Fruit fly (Drosophila melanogaster) whole organism, embryonic: Measurements from ENCODE around the gene CG31249.

Source experiments
- Abd-B ChIP-seq: fragments of 200-800 bp; sonication (Bioruptor generic); optimal IDR thresholded peaks from 2 replicates; lab custom pipeline; 2018; ENCODE audit warnings: missing biosample characterization, mild to moderate bottlenecking, missing genetic modification characterization, moderate library complexity
- Adf1 ChIP-seq: fragments of 200-800 bp; sonication (Bioruptor generic); IDR thresholded peaks from 2 replicates; pipeline ENCODE4 v1.3.6; 2022; ENCODE audit warnings: missing biosample characterization, missing genetic modification characterization
- Bdp1 ChIP-seq: fragments of 200-800 bp; sonication (Bioruptor generic); optimal IDR thresholded peaks from 3 replicates; lab custom pipeline; 2016; ENCODE audit warnings: missing biosample characterization, missing genetic modification characterization
- Bgb ChIP-seq: fragments of 200-800 bp; sonication (Bioruptor generic); IDR thresholded peaks from 2 replicates; pipeline ENCODE4 v1.3.6; 2022; ENCODE audit warnings: missing biosample characterization, missing genetic modification characterization; ENCODE audit not compliant: partially characterized antibody
- Bteb2 ChIP-seq: fragments of 200-800 bp; sonication (Bioruptor generic); optimal IDR thresholded peaks from 2 replicates; lab custom pipeline; 2016; ENCODE audit warnings: missing biosample characterization, missing genetic modification characterization
- CG11247 ChIP-seq: fragments of 200-800 bp; sonication (Bioruptor generic); IDR thresholded peaks from 2 replicates; pipeline ENCODE4 v1.3.6; 2022; ENCODE audit warnings: missing biosample characterization, missing genetic modification characterization
- CG11723 ChIP-seq: fragments of 200-800 bp; sonication (Bioruptor generic); optimal IDR thresholded peaks from 2 replicates; lab custom pipeline; 2017; ENCODE audit warnings: missing biosample characterization, mild to moderate bottlenecking, missing genetic modification characterization
- CG12391 ChIP-seq: fragments of 200-800 bp; sonication (Bioruptor generic); optimal IDR thresholded peaks from 3 replicates; lab custom pipeline; 2018; ENCODE audit warnings: missing biosample characterization, mild to moderate bottlenecking, missing genetic modification characterization, moderate library complexity
- CG14965 ChIP-seq: fragments of 200-800 bp; sonication (Bioruptor generic); optimal IDR thresholded peaks from 2 replicates; lab custom pipeline; 2016; ENCODE audit warnings: missing biosample characterization, missing genetic modification characterization, borderline replicate concordance
- CG15011 ChIP-seq: fragments of 200-800 bp; sonication (Bioruptor generic); optimal IDR thresholded peaks from 3 replicates; lab custom pipeline; 2018; ENCODE audit warnings: missing biosample characterization, mild to moderate bottlenecking, missing genetic modification characterization
- CG15601 ChIP-seq: fragments of 200-800 bp; sonication (Bioruptor generic); optimal IDR thresholded peaks from 3 replicates; lab custom pipeline; 2019; ENCODE audit warnings: missing biosample characterization, mild to moderate bottlenecking, missing genetic modification characterization, moderate library complexity
- CG18599 ChIP-seq: fragments of 200-800 bp; sonication (Bioruptor generic); optimal IDR thresholded peaks from 3 replicates; lab custom pipeline; 2017; ENCODE audit warnings: missing biosample characterization, missing genetic modification characterization, mild to moderate bottlenecking, moderate library complexity, missing genetic modification reagents
- CG2199 ChIP-seq: fragments of 200-800 bp; sonication (Bioruptor generic); IDR thresholded peaks from 3 replicates; pipeline ENCODE4 v1.3.6; 2022; ENCODE audit warnings: missing biosample characterization, missing genetic modification characterization
- CG2875 ChIP-seq: fragments of 200-800 bp; sonication (Bioruptor generic); optimal IDR thresholded peaks from 2 replicates; lab custom pipeline; 2017; ENCODE audit warnings: missing biosample characterization, mild to moderate bottlenecking, missing genetic modification characterization, missing genetic modification reagents
- CG3065 ChIP-seq: fragments of 200-800 bp; sonication (Bioruptor generic); optimal IDR thresholded peaks from 2 replicates; lab custom pipeline; 2016; ENCODE audit warnings: missing biosample characterization, missing genetic modification characterization
- CG32772 ChIP-seq: fragments of 200-800 bp; sonication (Bioruptor generic); IDR thresholded peaks from 2 replicates; pipeline ENCODE4 v1.3.6; 2022; ENCODE audit warnings: missing biosample characterization, missing genetic modification characterization
- CG33557 ChIP-seq: fragments of 200-800 bp; sonication (Bioruptor generic); optimal IDR thresholded peaks from 2 replicates; lab custom pipeline; 2019; ENCODE audit warnings: missing biosample characterization, mild to moderate bottlenecking, missing genetic modification characterization, moderate library complexity
- CG4820 ChIP-seq: fragments of 200-800 bp; sonication (Bioruptor generic); optimal IDR thresholded peaks from 3 replicates; lab custom pipeline; 2016; ENCODE audit warnings: missing biosample characterization, missing genetic modification characterization
- CG5180 ChIP-seq: fragments of 200-800 bp; sonication (Bioruptor generic); optimal IDR thresholded peaks from 3 replicates; lab custom pipeline; 2017; ENCODE audit warnings: missing biosample characterization, missing genetic modification characterization, mild to moderate bottlenecking, moderate library complexity, missing genetic modification reagents
- CG7786 ChIP-seq: fragments of 200-800 bp; sonication (Bioruptor generic); optimal IDR thresholded peaks from 2 replicates; lab custom pipeline; 2016; ENCODE audit warnings: missing biosample characterization, missing genetic modification characterization
- CG8478 ChIP-seq: fragments of >200 bp; optimal IDR thresholded peaks from 2 replicates; lab custom pipeline; 2018
- Fer3 ChIP-seq: fragments of 200-800 bp; sonication (Bioruptor generic); optimal IDR thresholded peaks from 2 replicates; lab custom pipeline; 2018; ENCODE audit warnings: missing biosample characterization, mild to moderate bottlenecking, missing genetic modification characterization, moderate library complexity
- HLH54F ChIP-seq: fragments of 200-800 bp; sonication (Bioruptor generic); optimal IDR thresholded peaks from 3 replicates; lab custom pipeline; 2016; ENCODE audit warnings: missing biosample characterization, missing genetic modification characterization
- Hr51 ChIP-seq, 2 experiments: fragments of 200-800 bp; sonication (Bioruptor generic); optimal IDR thresholded peaks; 2 replicates in 1 of 2; 3 replicates in 1 of 2; lab custom pipeline; 2016 to 2018; ENCODE audit warnings: missing biosample characterization in 2 of 2, missing genetic modification characterization in 2 of 2, mild to moderate bottlenecking in 1 of 2, moderate library complexity in 1 of 2
- Meics ChIP-seq: fragments of 200-800 bp; sonication (Bioruptor generic); optimal IDR thresholded peaks from 2 replicates; lab custom pipeline; 2017; ENCODE audit warnings: missing biosample characterization, mild to moderate bottlenecking, missing genetic modification characterization
- Opbp ChIP-seq: fragments of 200-800 bp; sonication (Bioruptor generic); IDR thresholded peaks from 3 replicates; pipeline ENCODE4 v1.3.6; 2022; ENCODE audit warnings: missing biosample characterization, missing genetic modification characterization; ENCODE audit not compliant: partially characterized antibody
- Ssrp ChIP-seq: fragments of 200-800 bp; sonication (Bioruptor generic); optimal IDR thresholded peaks from 2 replicates; lab custom pipeline; 2018; ENCODE audit warnings: missing biosample characterization, mild to moderate bottlenecking, missing genetic modification characterization, moderate library complexity
- Stat92E ChIP-seq, 3 experiments: fragments of >200 bp in 2 of 3; fragments of 200-800 bp in 1 of 3; sonication (Bioruptor generic) in 1 of 3; optimal IDR thresholded peaks; 2 replicates each; lab custom pipeline; 2017 to 2019; ENCODE audit warnings: missing biosample characterization in 3 of 3, missing genetic modification characterization in 3 of 3, mild to moderate bottlenecking in 1 of 3, moderate library complexity in 1 of 3
- ab ChIP-seq: fragments of 200-800 bp; sonication (Bioruptor generic); optimal IDR thresholded peaks from 2 replicates; lab custom pipeline; 2016; ENCODE audit warnings: missing biosample characterization, missing genetic modification characterization
- amos ChIP-seq: fragments of 200-800 bp; sonication (Bioruptor generic); IDR thresholded peaks from 2 replicates; pipeline ENCODE4 v1.3.6; 2022; ENCODE audit warnings: missing biosample characterization, missing genetic modification characterization; ENCODE audit not compliant: partially characterized antibody
- ato ChIP-seq: fragments of 200-800 bp; sonication (Bioruptor generic); IDR thresholded peaks from 2 replicates; pipeline ENCODE4 v1.3.6; 2022; ENCODE audit warnings: missing biosample characterization, missing genetic modification characterization; ENCODE audit not compliant: partially characterized antibody
- cg ChIP-seq: fragments of 200-800 bp; sonication (Bioruptor generic); optimal IDR thresholded peaks from 3 replicates; lab custom pipeline; 2019; ENCODE audit warnings: missing biosample characterization, mild to moderate bottlenecking, missing genetic modification characterization, moderate library complexity
- disco-r ChIP-seq: fragments of 200-800 bp; sonication (Bioruptor generic); optimal IDR thresholded peaks from 2 replicates; lab custom pipeline; 2016; ENCODE audit warnings: missing biosample characterization, missing genetic modification characterization
- grau ChIP-seq: fragments of 200-800 bp; optimal IDR thresholded peaks from 3 replicates; lab custom pipeline; 2019; ENCODE audit warnings: missing biosample characterization, mild to moderate bottlenecking, missing genetic modification characterization, moderate library complexity
- hkb ChIP-seq, 2 experiments: fragments of 200-800 bp in 1 of 2; fragments of >200 bp in 1 of 2; sonication (Bioruptor generic) in 1 of 2; IDR thresholded peaks in 1 of 2; optimal IDR thresholded peaks in 1 of 2; 2 replicates each; pipeline versions ENCODE4 v1.3.6 to Lab custom; 2017 to 2022; ENCODE audit warnings: missing biosample characterization in 1 of 2, missing genetic modification characterization in 1 of 2
- inv ChIP-seq: fragments of 200-800 bp; sonication (Bioruptor generic); IDR thresholded peaks from 2 replicates; pipeline ENCODE4 v1.3.6; 2022; ENCODE audit warnings: missing biosample characterization, missing genetic modification characterization; ENCODE audit not compliant: partially characterized antibody
- jumu ChIP-seq: fragments of 200-800 bp; sonication (Bioruptor generic); optimal IDR thresholded peaks from 3 replicates; lab custom pipeline; 2016; ENCODE audit warnings: missing biosample characterization, missing genetic modification characterization
- odd ChIP-seq: fragments of 200-800 bp; sonication (Bioruptor generic); optimal IDR thresholded peaks from 2 replicates; lab custom pipeline; 2017; ENCODE audit warnings: missing biosample characterization, mild to moderate bottlenecking, missing genetic modification characterization
- org-1 ChIP-seq: fragments of 200-800 bp; sonication (Bioruptor generic); optimal IDR thresholded peaks from 2 replicates; lab custom pipeline; 2017; ENCODE audit warnings: missing biosample characterization, missing genetic modification characterization
- p53 ChIP-seq: fragments of 200-800 bp; sonication (Bioruptor generic); optimal IDR thresholded peaks from 2 replicates; lab custom pipeline; 2016; ENCODE audit warnings: missing biosample characterization, missing genetic modification characterization
- peb ChIP-seq: fragments of 200-800 bp; sonication (Bioruptor generic); IDR thresholded peaks from 2 replicates; pipeline ENCODE4 v1.3.6; 2022; ENCODE audit warnings: missing biosample characterization, missing genetic modification characterization
- pho ChIP-seq: fragments of 200-800 bp; sonication (Bioruptor generic); optimal IDR thresholded peaks from 2 replicates; lab custom pipeline; 2016; ENCODE audit warnings: missing biosample characterization, missing genetic modification characterization
- pita ChIP-seq: fragments of 200-800 bp; sonication (Bioruptor generic); optimal IDR thresholded peaks from 2 replicates; lab custom pipeline; 2017; ENCODE audit warnings: missing biosample characterization, mild to moderate bottlenecking, missing genetic modification characterization
- pnt ChIP-seq: fragments of 200-800 bp; sonication (Bioruptor generic); optimal IDR thresholded peaks from 3 replicates; lab custom pipeline; 2016; ENCODE audit warnings: missing biosample characterization, missing genetic modification characterization
- pzg ChIP-seq: fragments of 200-800 bp; sonication (Bioruptor generic); optimal IDR thresholded peaks from 3 replicates; lab custom pipeline; 2018; ENCODE audit warnings: missing biosample characterization, mild to moderate bottlenecking, missing genetic modification characterization, moderate library complexity
- seq ChIP-seq: fragments of 200-800 bp; sonication (Bioruptor generic); IDR thresholded peaks from 2 replicates; pipeline ENCODE4 v1.3.6; 2022; ENCODE audit warnings: missing biosample characterization, missing genetic modification characterization
- so ChIP-seq: fragments of 200-800 bp; sonication (Bioruptor generic); IDR thresholded peaks from 3 replicates; pipeline ENCODE4 v1.3.6; 2022; ENCODE audit warnings: missing biosample characterization, missing genetic modification characterization
- sug ChIP-seq: fragments of 200-800 bp; optimal IDR thresholded peaks from 2 replicates; lab custom pipeline; 2019; ENCODE audit warnings: missing biosample characterization, mild to moderate bottlenecking, missing genetic modification characterization, moderate library complexity
- z ChIP-seq: fragments of 200-800 bp; sonication (Bioruptor generic); IDR thresholded peaks from 3 replicates; pipeline ENCODE4 v1.3.6; 2022; ENCODE audit warnings: missing biosample characterization, missing genetic modification characterization
- zfh2 ChIP-seq: fragments of 200-800 bp; sonication (Bioruptor generic); optimal IDR thresholded peaks from 2 replicates; lab custom pipeline; 2016; ENCODE audit warnings: missing biosample characterization, missing genetic modification characterization

Gene CG31249

dm6 chr3R:17645239-17645638 lies 41.6 kb downstream of the CG31249 start (continued):
- TF ChIP-seq CG5180 (GFP tag; lab: Kevin White, UChicago) (no peak), CG8478 (no peak), p53 (GFP tag; lab: Kevin White, UChicago) (peak; percentile 75), disco-r (no peak), z (no peak), pzg (GFP tag; lab: Kevin White, UChicago) (no peak), jumu (GFP tag; lab: Kevin White, UChicago) (no peak), hkb (optimal IDR thresholded peaks at IDR 0.05; lab: Kevin White, UChicago) (no peak), hkb (GFP tag; IDR thresholded peaks at IDR 0.05; lab: Robert Waterston, UW) (peak; percentile 16; the same call in 1 of the 2 replicates), CG33557 (GFP tag; lab: Kevin White, UChicago) (no peak), CG3065 (GFP tag; lab: Kevin White, UChicago) (no peak), CG15011 (GFP tag; lab: Kevin White, UChicago) (no peak), Bgb (GFP tag; lab: Robert Waterston, UW) (peak; percentile 61), CG18599 (GFP tag; lab: Kevin White, UChicago) (no peak), ato (peak; percentile 46; the same call in 1 of the 2 replicates), Bteb2 (GFP tag; lab: Kevin White, UChicago) (no peak), CG2199 (GFP tag; lab: Robert Waterston, UW) (no peak), HLH54F (no peak), CG4820 (no peak), CG7786 (no peak), ab (GFP tag; lab: Kevin White, UChicago) (no peak), inv (GFP tag; lab: Robert Waterston, UW) (no peak), CG14965 (GFP tag; lab: Kevin White, UChicago) (no peak), CG11247 (GFP tag; lab: Robert Waterston, UW) (no peak), CG15601 (tag; lab: Kevin White, UChicago) (no peak), Fer3 (tag; lab: Kevin White, UChicago) (no peak), Opbp (GFP tag; lab: Robert Waterston, UW) (peak; percentile 67; the same call in 1 of the 3 replicates), CG2875 (GFP tag; lab: Kevin White, UChicago) (no peak), odd (no peak), Ssrp (no peak), CG32772 (GFP tag; lab: Robert Waterston, UW) (no peak), org-1 (GFP tag; lab: Kevin White, UChicago) (no peak), Stat92E (GFP tag; optimal IDR thresholded peaks at IDR 0.05; lab: Kevin White, UChicago) (no peak), Bdp1 (GFP tag; lab: Kevin White, UChicago) (peak; percentile 99), CG11723 (no peak), pita (GFP tag; lab: Kevin White, UChicago) (no peak), Meics (GFP tag; lab: Kevin White, UChicago) (no peak), zfh2 (GFP tag; lab: Kevin White, UChicago) (no peak), so (GFP tag; lab: Robert Waterston, UW) (no peak), seq (GFP tag; lab: Robert Waterston, UW) (no peak), peb (GFP tag; lab: Robert Waterston, UW) (no peak), Abd-B (GFP tag; lab: Kevin White, UChicago) (no peak), sug (tag; lab: Kevin White, UChicago) (no peak), cg (GFP tag; lab: Kevin White, UChicago) (no peak), CG12391 (tag; lab: Kevin White, UChicago) (no peak), Adf1 (GFP tag; lab: Robert Waterston, UW) (no peak), amos (GFP tag; lab: Robert Waterston, UW) (peak; percentile 42; the same call in 1 of the 2 replicates), grau (tag; lab: Kevin White, UChicago) (no peak), pho (GFP tag; lab: Kevin White, UChicago) (no peak), pnt (no peak), Hr51 (GFP tag; optimal IDR thresholded peaks at IDR 0.05; lab: Kevin White, UChicago) (no peak)
